Fruit fly (Drosophila melanogaster): Measurements from ENCODE around the gene CG11694.

dm6 chr3R:8306927-8307261 lies 5.0 kb downstream of the CG11694 start:
- no peak for TF ChIP-seq h (optimal IDR thresholded peaks at IDR 0.05)
- TF ChIP-seq Myc (optimal IDR thresholded peaks at IDR 0.05) = no peak
- TF ChIP-seq Sin3A (optimal IDR thresholded peaks at IDR 0.05) = no peak
- no peak for TF ChIP-seq psq (optimal IDR thresholded peaks at IDR 0.05)

Data from Kc167 (cell line).